Worm (Caenorhabditis elegans) whole organism, L1 larva: ENCODE results near the gene F53C3.7.

Experiments used
- C04F5.9 ChIP-seq: sonication (generic microtip); optimal IDR thresholded peaks from 2 replicates; lab custom pipeline; 2016; ENCODE audit warnings: missing genetic modification characterization, missing compliant biosample characterization
- C16A3.4 ChIP-seq: fragments of 150-350 bp; optimal IDR thresholded peaks from 2 replicates; lab custom pipeline; 2014; ENCODE audit warnings: missing biosample characterization, missing genetic modification characterization
- aha-1 ChIP-seq: fragments of 150-350 bp; optimal IDR thresholded peaks from 2 replicates; lab custom pipeline; 2014; ENCODE audit warnings: missing biosample characterization, missing genetic modification characterization
- aly-2 ChIP-seq: fragments of 150-350 bp; optimal IDR thresholded peaks from 2 replicates; lab custom pipeline; 2014; ENCODE audit warnings: missing biosample characterization, missing genetic modification characterization
- ama-1 ChIP-seq: fragments of 150-350 bp; optimal IDR thresholded peaks from 2 replicates; lab custom pipeline; 2014
- blmp-1 ChIP-seq: fragments of 150-350 bp; optimal IDR thresholded peaks from 2 replicates; lab custom pipeline; 2014; ENCODE audit warnings: missing biosample characterization, missing genetic modification characterization
- ceh-63 ChIP-seq: fragments of 200-800 bp; sonication (Bioruptor generic); optimal IDR thresholded peaks from 2 replicates; lab custom pipeline; 2018; ENCODE audit warnings: mild to moderate bottlenecking, missing genetic modification characterization, missing compliant biosample characterization
- ceh-8 ChIP-seq: fragments of 200-800 bp; sonication (Bioruptor generic); optimal IDR thresholded peaks from 2 replicates; lab custom pipeline; 2018; ENCODE audit warnings: mild to moderate bottlenecking, missing genetic modification characterization, moderate library complexity, missing compliant biosample characterization
- ceh-82 ChIP-seq, 3 experiments: fragments of 150-350 bp in 1 of 3; sonication (generic microtip) in 2 of 3; optimal IDR thresholded peaks; 2 replicates each; lab custom pipeline; 2014 to 2017; ENCODE audit warnings: missing biosample characterization in 3 of 3, missing genetic modification characterization in 3 of 3
- ceh-90 ChIP-seq: sonication (generic microtip); optimal IDR thresholded peaks from 2 replicates; lab custom pipeline; 2016; ENCODE audit warnings: missing genetic modification characterization, missing compliant biosample characterization
- dsc-1 ChIP-seq: sonication (generic microtip); optimal IDR thresholded peaks from 2 replicates; lab custom pipeline; 2016; ENCODE audit warnings: mild to moderate bottlenecking, missing genetic modification characterization, missing compliant biosample characterization
- egl-13 ChIP-seq: sonication (generic microtip); optimal IDR thresholded peaks from 2 replicates; lab custom pipeline; 2016; ENCODE audit warnings: missing genotype, missing genetic modification reagents, missing genetic modification characterization, missing compliant biosample characterization
- elt-3 ChIP-seq, 6 experiments: fragments of 150-350 bp in 1 of 6; sonication (generic microtip); optimal IDR thresholded peaks; 2 replicates each; lab custom pipeline; 2017 to 2018; ENCODE audit warnings: missing biosample characterization in 6 of 6, missing genetic modification characterization in 6 of 6, inconsistent platforms in 1 of 6
- grh-1 ChIP-seq: fragments of 200-800 bp; sonication (Bioruptor generic); IDR thresholded peaks from 2 replicates; pipeline ENCODE4 v1.3.6; 2022; ENCODE audit warnings: missing genetic modification reagents, missing genetic modification characterization, missing compliant biosample characterization
- hlh-17 ChIP-seq: fragments of 200-800 bp; sonication (Bioruptor generic); optimal IDR thresholded peaks from 2 replicates; lab custom pipeline; 2018; ENCODE audit warnings: missing genetic modification characterization, mild to moderate bottlenecking, missing compliant biosample characterization, moderate library complexity, borderline replicate concordance
- hlh-4 ChIP-seq: sonication (generic microtip); optimal IDR thresholded peaks from 2 replicates; lab custom pipeline; 2016; ENCODE audit warnings: mild to moderate bottlenecking, missing genetic modification characterization, missing compliant biosample characterization
- jun-1 ChIP-seq: fragments of 150-350 bp; optimal IDR thresholded peaks from 2 replicates; lab custom pipeline; 2014; ENCODE audit warnings: missing biosample characterization, missing genetic modification reagents, missing genetic modification characterization
- lin-39 ChIP-seq: fragments of 150-350 bp; optimal IDR thresholded peaks from 2 replicates; lab custom pipeline; 2014; ENCODE audit warnings: missing biosample characterization, missing genetic modification reagents, missing genetic modification characterization
- lir-3 ChIP-seq: sonication (generic microtip); optimal IDR thresholded peaks from 2 replicates; lab custom pipeline; 2016; ENCODE audit warnings: mild to moderate bottlenecking, missing genetic modification characterization, moderate library complexity, missing compliant biosample characterization; ENCODE audit not compliant: poor library complexity
- mab-9 ChIP-seq: fragments of 200-800 bp; sonication (Bioruptor generic); IDR thresholded peaks from 2 replicates; pipeline ENCODE4 v1.3.6; 2022; ENCODE audit warnings: missing genetic modification reagents, missing genetic modification characterization, missing compliant biosample characterization
- mep-1 ChIP-seq: fragments of 150-350 bp; optimal IDR thresholded peaks from 2 replicates; lab custom pipeline; 2014; ENCODE audit warnings: missing biosample characterization, missing genetic modification characterization
- nhr-11 ChIP-seq: fragments of 150-350 bp; optimal IDR thresholded peaks from 2 replicates; lab custom pipeline; 2014; ENCODE audit warnings: missing biosample characterization, missing genetic modification characterization
- nhr-12 ChIP-seq: sonication (generic microtip); optimal IDR thresholded peaks from 2 replicates; lab custom pipeline; 2017; ENCODE audit warnings: missing biosample characterization, missing genetic modification characterization
- nhr-19 ChIP-seq: fragments of 200-800 bp; sonication (Bioruptor generic); conservative IDR thresholded peaks from 2 replicates; pipeline ENCODE4 v1.3.6; 2022; ENCODE audit warnings: missing genetic modification characterization, missing compliant biosample characterization
- nhr-20 ChIP-seq: sonication (generic microtip); optimal IDR thresholded peaks from 2 replicates; lab custom pipeline; 2016; ENCODE audit warnings: mild to moderate bottlenecking, missing genetic modification characterization, missing compliant biosample characterization
- nhr-237 ChIP-seq: fragments of 150-350 bp; optimal IDR thresholded peaks from 2 replicates; lab custom pipeline; 2014; ENCODE audit warnings: missing biosample characterization, missing genetic modification characterization
- nhr-76 ChIP-seq: sonication (generic microtip); optimal IDR thresholded peaks from 2 replicates; lab custom pipeline; 2017; ENCODE audit warnings: missing biosample characterization, missing genetic modification characterization
- nhr-84 ChIP-seq: sonication (generic microtip); optimal IDR thresholded peaks from 2 replicates; lab custom pipeline; 2017; ENCODE audit warnings: missing biosample characterization, missing genetic modification characterization
- nhr-85 ChIP-seq: sonication (generic microtip); peaks from one replicate; lab custom pipeline; 2016; ENCODE audit warnings: missing genetic modification characterization, inconsistent platforms, missing compliant biosample characterization
- nhr-90 ChIP-seq: sonication (generic microtip); optimal IDR thresholded peaks from 2 replicates; lab custom pipeline; 2016; ENCODE audit warnings: mild to moderate bottlenecking, missing genetic modification characterization, missing compliant biosample characterization; ENCODE audit not compliant: poor library complexity
- pax-3 ChIP-seq: fragments of 200-800 bp; sonication (Bioruptor generic); optimal IDR thresholded peaks from 2 replicates; lab custom pipeline; 2018; ENCODE audit warnings: mild to moderate bottlenecking, missing genetic modification characterization, moderate library complexity, missing compliant biosample characterization
- pqm-1 ChIP-seq: sonication (generic microtip); optimal IDR thresholded peaks from 3 replicates; lab custom pipeline; 2017; ENCODE audit warnings: missing biosample characterization, missing genetic modification characterization
- snpc-4 ChIP-seq: fragments of 150-350 bp; optimal IDR thresholded peaks from 2 replicates; lab custom pipeline; 2014; ENCODE audit warnings: missing biosample characterization, missing genetic modification characterization
- snu-23 ChIP-seq: sonication (generic microtip); optimal IDR thresholded peaks from 2 replicates; lab custom pipeline; 2016; ENCODE audit warnings: missing genetic modification characterization, missing compliant biosample characterization
- sptf-1 ChIP-seq: fragments of 150-350 bp; optimal IDR thresholded peaks from 2 replicates; lab custom pipeline; 2014; ENCODE audit warnings: missing biosample characterization, missing genetic modification characterization
- swsn-7 ChIP-seq: sonication (generic microtip); optimal IDR thresholded peaks from 2 replicates; lab custom pipeline; 2016; ENCODE audit warnings: missing genetic modification characterization, missing compliant biosample characterization
- tlp-1 ChIP-seq: fragments of 150-350 bp; optimal IDR thresholded peaks from 2 replicates; lab custom pipeline; 2014; ENCODE audit warnings: missing biosample characterization, missing genetic modification characterization
- unc-30 ChIP-seq: sonication (generic microtip); optimal IDR thresholded peaks from 2 replicates; lab custom pipeline; 2017; ENCODE audit warnings: missing biosample characterization, missing genetic modification characterization
- xbp-1 ChIP-seq: sonication (generic microtip); optimal IDR thresholded peaks from 2 replicates; lab custom pipeline; 2016; ENCODE audit warnings: missing genetic modification characterization, missing compliant biosample characterization
- zag-1 ChIP-seq: fragments of 150-350 bp; optimal IDR thresholded peaks from 2 replicates; lab custom pipeline; 2014; ENCODE audit warnings: missing biosample characterization, missing genetic modification characterization
- ztf-11 ChIP-seq, 2 experiments: sonication (generic microtip); optimal IDR thresholded peaks; 2 replicates each; lab custom pipeline; 2016 to 2017; ENCODE audit warnings: missing genetic modification characterization in 2 of 2, missing biosample characterization in 1 of 2, missing compliant biosample characterization in 1 of 2

F53C3.7 gene

ce11 chrII:3864652-3865051 lies 30.2 kb upstream of the F53C3.7 start, which contains the start of gene nhr-261:
Gene nhr-261, minus strand, starts transcription at chrII:3864752.
- TF ChIP-seq nhr-84 (no peak), swsn-7 (tag; lab: Kevin White, UChicago) (no peak), grh-1 (GFP tag; lab: Robert Waterston, UW) (no peak), lin-39 (tag; lab: Kevin White, UChicago) (no peak), pqm-1 (no peak), mab-9 (no peak), nhr-90 (tag; lab: Kevin White, UChicago) (no peak), C16A3.4 (tag; lab: Kevin White, UChicago) (no peak), sptf-1 (tag; lab: Kevin White, UChicago) (no peak), nhr-12 (tag; lab: Kevin White, UChicago) (no peak), aly-2 (tag; lab: Kevin White, UChicago) (no peak), nhr-76 (tag; lab: Kevin White, UChicago) (no peak), C04F5.9 (tag; lab: Kevin White, UChicago) (no peak), nhr-19 (no peak), ceh-90 (tag; lab: Kevin White, UChicago) (no peak), snu-23 (no peak), ceh-82 (tag; optimal IDR thresholded peaks at IDR 0.05; lab: Kevin White, UChicago) (no peak), blmp-1 (tag; lab: Kevin White, UChicago) (no peak), nhr-237 (no peak)

ce11 chrII:3869601-3870000 lies 25.3 kb upstream of the F53C3.7 start, which contains the start of gene oac-10:
Gene oac-10, plus strand, starts transcription at chrII:3869901.
- TF ChIP-seq hlh-4 (no peak), aha-1 (no peak), ama-1 (lab: Kevin White, UChicago) (no peak), blmp-1 (tag; lab: Kevin White, UChicago) (no peak), egl-13 (tag; lab: Kevin White, UChicago) (no peak), jun-1 (tag; lab: Kevin White, UChicago) (no peak), pax-3 (tag; lab: Kevin White, UChicago) (no peak)

- TF ChIP-seq nhr-85 (tag; lab: Kevin White, UChicago) (no peak), ama-1 (lab: Kevin White, UChicago) (no peak), xbp-1 (tag; lab: Kevin White, UChicago) (no peak), snpc-4 (no peak), nhr-76 (tag; lab: Kevin White, UChicago) (no peak), mep-1 (no peak), snu-23 (no peak), elt-3 (tag; optimal IDR thresholded peaks at IDR 0.05; lab: Kevin White, UChicago) (no peak), ztf-11 (tag; optimal IDR thresholded peaks at IDR 0.05; lab: Kevin White, UChicago) (no peak), blmp-1 (tag; lab: Kevin White, UChicago) (no peak), ceh-8 (GFP tag; lab: Kevin White, UChicago) (no peak), ceh-82 (tag; optimal IDR thresholded peaks at IDR 0.05; lab: Kevin White, UChicago) (no peak), tlp-1 (tag; lab: Kevin White, UChicago) (no peak), zag-1 (tag; lab: Kevin White, UChicago) (no peak), nhr-19 (no peak), jun-1 (tag; lab: Kevin White, UChicago) (no peak), unc-30 (no peak), nhr-11 (tag; lab: Kevin White, UChicago) (no peak), hlh-17 (no peak), lir-3 (tag; lab: Kevin White, UChicago) (no peak)
Measured at ce11 chrII:3877127-3877526, 17.7 kb upstream of the F53C3.7 start, which contains the start of gene nep-3. Gene nep-3, minus strand, starts transcription at chrII:3877227.

DNA sequence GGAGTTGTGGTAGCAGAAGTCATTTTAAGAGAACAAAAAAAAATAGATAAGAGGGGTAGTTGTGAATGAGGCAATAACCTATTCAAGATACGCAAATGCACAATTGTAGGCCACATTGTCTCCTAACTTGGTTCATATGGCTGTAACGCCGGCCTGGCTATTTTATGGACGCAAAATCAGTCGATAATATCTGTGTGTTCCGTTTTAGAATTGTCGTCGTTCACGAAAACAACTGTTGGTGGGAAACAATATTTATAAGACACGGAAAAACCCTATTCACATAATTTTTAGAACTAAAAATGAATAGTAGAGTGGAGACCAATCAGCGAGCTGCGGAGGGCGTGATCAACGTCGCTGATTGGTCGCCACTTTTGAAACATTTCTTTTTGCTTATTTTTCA lies 17.0 kb upstream of the F53C3.7 start, which contains the start of gene sdz-7:
Gene sdz-7, minus strand, starts transcription at position 101 of the 400 bp plus-strand sequence.
- TF ChIP-seq pqm-1 (no peak), sptf-1 (tag; lab: Kevin White, UChicago) (no peak), nhr-20 (tag; lab: Kevin White, UChicago) (no peak), ceh-63 (GFP tag; lab: Kevin White, UChicago) (no peak), dsc-1 (no peak)
